Comparison of ENCODE assay signal across 5 fruit fly cellular contexts in genomic region chr3L:18106021-18106944, dm6.
A peak's percentile ranks its signal among the peaks of the same experiment; 100 is the strongest.
TF ChIP-seq lines count a peak whose summit lies in the region.

Gene CG13698 (minus strand): TSS chr3L:18106149.
Gene mRpS26 (plus strand): TSS chr3L:18106579.

TF ChIP-seq in whole organism, adult, 20 proteins besides CTCF, POLR2A, EP300 and RAD21 (continued from another document):
- peak; percentile 80 for TF ChIP-seq CG33017 (tag; optimal IDR thresholded peaks at IDR 0.05; lab: Kevin White, UChicago)

TF ChIP-seq in whole organism, embryonic, 481 proteins besides CTCF, POLR2A, EP300 and RAD21 (continued from another document and continues in another):
- no peak for TF ChIP-seq CG1792 (GFP tag; optimal IDR thresholded peaks at IDR 0.05; lab: Kevin White, UChicago)
- TF ChIP-seq sr (GFP tag; IDR thresholded peaks at IDR 0.05; lab: Robert Waterston, UW), result peak; percentile 70; the same call in 1 of the 3 replicates
- no peak for TF ChIP-seq CG7745 (tag; optimal IDR thresholded peaks at IDR 0.05; lab: Kevin White, UChicago)
- peak; percentile 78 for TF ChIP-seq CG8924 (tag; optimal IDR thresholded peaks at IDR 0.05; lab: Kevin White, UChicago)
- no peak for TF ChIP-seq CG31388 (GFP tag; optimal IDR thresholded peaks at IDR 0.05; lab: Kevin White, UChicago)
- TF ChIP-seq H2.0 (GFP tag; IDR thresholded peaks at IDR 0.05; lab: Robert Waterston, UW), result peak; percentile 35; the same call in 1 of the 2 replicates
- TF ChIP-seq CG2875 (GFP tag; optimal IDR thresholded peaks at IDR 0.05; lab: Kevin White, UChicago), result peak; percentile 15
- peak; percentile 56 for TF ChIP-seq HHEX (GFP tag; optimal IDR thresholded peaks at IDR 0.05; lab: Kevin White, UChicago)
- peak; percentile 52 for TF ChIP-seq chm (GFP tag; IDR thresholded peaks at IDR 0.05; lab: Robert Waterston, UW)
- peak; percentile 19 for TF ChIP-seq slou (GFP tag; optimal IDR thresholded peaks at IDR 0.05; lab: Kevin White, UChicago)
- TF ChIP-seq Ravus (GFP tag; IDR thresholded peaks at IDR 0.05; lab: Robert Waterston, UW), result no peak
- TF ChIP-seq CG7357 (GFP tag; IDR thresholded peaks at IDR 0.05; lab: Robert Waterston, UW), result no peak
- no peak for TF ChIP-seq cg (GFP tag; optimal IDR thresholded peaks at IDR 0.05; lab: Kevin White, UChicago)
- peak; percentile 72 for TF ChIP-seq CG4424 (GFP tag; optimal IDR thresholded peaks at IDR 0.05; lab: Kevin White, UChicago)
- TF ChIP-seq CG6689 (GFP tag; IDR thresholded peaks at IDR 0.05; lab: Robert Waterston, UW), result peak; percentile 58
- TF ChIP-seq exex (tag; optimal IDR thresholded peaks at IDR 0.05; lab: Kevin White, UChicago), result peak; percentile 27
- TF ChIP-seq nmo (GFP tag; optimal IDR thresholded peaks at IDR 0.05; lab: Kevin White, UChicago), result peak; percentile 82
- TF ChIP-seq NC2β (GFP tag; optimal IDR thresholded peaks at IDR 0.05; lab: Kevin White, UChicago), result no peak
- peak; percentile 47 for TF ChIP-seq nerfin-1 (tag; optimal IDR thresholded peaks at IDR 0.05; lab: Kevin White, UChicago)
- no peak for TF ChIP-seq hbn (GFP tag; IDR thresholded peaks at IDR 0.05; lab: Robert Waterston, UW; ENCODE audit: partially characterized antibody)
- TF ChIP-seq HLH3B (GFP tag; IDR thresholded peaks at IDR 0.05; lab: Robert Waterston, UW), result 0 out of 2 replicates have a peak, but pooled peaks have one; percentile 36
- no peak for TF ChIP-seq gt (GFP tag; IDR thresholded peaks at IDR 0.05; lab: Robert Waterston, UW)
- peak; percentile 94 for TF ChIP-seq Sry-β (GFP tag; optimal IDR thresholded peaks at IDR 0.05; lab: Kevin White, UChicago)
- no peak for TF ChIP-seq CG8765 (GFP tag; IDR thresholded peaks at IDR 0.05; lab: Robert Waterston, UW)
- TF ChIP-seq CG4328 (GFP tag; optimal IDR thresholded peaks at IDR 0.05; lab: Kevin White, UChicago), result peak; percentile 70
- TF ChIP-seq nau (GFP tag; optimal IDR thresholded peaks at IDR 0.05; lab: Kevin White, UChicago), result no peak
- peak; percentile 53 for TF ChIP-seq cwo (GFP tag; optimal IDR thresholded peaks at IDR 0.05; lab: Kevin White, UChicago)
- TF ChIP-seq CG11247 (GFP tag; IDR thresholded peaks at IDR 0.05; lab: Robert Waterston, UW), result 0 out of 2 replicates have a peak, but pooled peaks have one; percentile 57
- peak; percentile 77 for TF ChIP-seq CG9817 (tag; optimal IDR thresholded peaks at IDR 0.05; lab: Kevin White, UChicago)
- TF ChIP-seq D19B (GFP tag; optimal IDR thresholded peaks at IDR 0.05; lab: Kevin White, UChicago), result peak; percentile 58
- TF ChIP-seq vfl (GFP tag; optimal IDR thresholded peaks at IDR 0.05; lab: Kevin White, UChicago), result peak; percentile 37
- TF ChIP-seq CG30020 (tag; optimal IDR thresholded peaks at IDR 0.05; lab: Kevin White, UChicago), result peak; percentile 46

TF ChIP-seq in whole organism, prepupa, 60 proteins besides CTCF, POLR2A, EP300 and RAD21 (continued from another document and continues in another):
- TF ChIP-seq CG15336 (GFP tag; IDR thresholded peaks at IDR 0.05; lab: Robert Waterston, UW) (no peak), Ets21C (GFP tag; optimal IDR thresholded peaks at IDR 0.05; lab: Kevin White, UChicago) (peak; percentile 25), CG6808 (GFP tag; optimal IDR thresholded peaks at IDR 0.05; lab: Kevin White, UChicago) (peak; percentile 67), CG10669 (GFP tag; optimal IDR thresholded peaks at IDR 0.05; lab: Kevin White, UChicago) (peak; percentile 65), achi (GFP tag; optimal IDR thresholded peaks at IDR 0.05; lab: Kevin White, UChicago) (peak; percentile 67), net (GFP tag; optimal IDR thresholded peaks at IDR 0.05; lab: Kevin White, UChicago) (peak; percentile 1), CG6854 (GFP tag; optimal IDR thresholded peaks at IDR 0.05; lab: Kevin White, UChicago) (peak; percentile 3), salr (GFP tag; optimal IDR thresholded peaks at IDR 0.05; lab: Kevin White, UChicago) (peak in 1 of 2 experiments; percentile 17), CG16779 (tag; optimal IDR thresholded peaks at IDR 0.05; lab: Kevin White, UChicago) (no peak), CG11902 (GFP tag; optimal IDR thresholded peaks at IDR 0.05; lab: Kevin White, UChicago) (peak; percentile 46), topi (GFP tag; optimal IDR thresholded peaks at IDR 0.05; lab: Kevin White, UChicago) (peak; percentile 55), CG10631 (GFP tag; optimal IDR thresholded peaks at IDR 0.05; lab: Kevin White, UChicago) (peak; percentile 75), Hr38 (GFP tag; optimal IDR thresholded peaks at IDR 0.05; lab: Kevin White, UChicago) (no peak), CG3032 (tag; optimal IDR thresholded peaks at IDR 0.05; lab: Kevin White, UChicago) (peak; percentile 81), CG32006 (GFP tag; optimal IDR thresholded peaks at IDR 0.05; lab: Kevin White, UChicago) (peak; percentile 75), Sox102F (GFP tag; optimal IDR thresholded peaks at IDR 0.05; lab: Kevin White, UChicago) (no peak), vri (GFP tag; optimal IDR thresholded peaks at IDR 0.05; lab: Kevin White, UChicago) (peak; percentile 4), Lpt (GFP tag; optimal IDR thresholded peaks at IDR 0.05; lab: Kevin White, UChicago) (peak; percentile 12), svp (GFP tag; lab: Kevin White, UChicago) (no peak), CG9139 (GFP tag; optimal IDR thresholded peaks at IDR 0.05; lab: Kevin White, UChicago) (no peak), Smox (GFP tag; optimal IDR thresholded peaks at IDR 0.05; lab: Kevin White, UChicago) (peak; percentile 59), eg (GFP tag; IDR thresholded peaks at IDR 0.05; lab: Robert Waterston, UW) (peak; percentile 52; the same call in 2 of the 3 replicates), pdm3 (GFP tag; optimal IDR thresholded peaks at IDR 0.05; lab: Kevin White, UChicago) (peak; percentile 66), CG7368 (GFP tag; optimal IDR thresholded peaks at IDR 0.05; lab: Kevin White, UChicago) (peak; percentile 39), Ets96B (tag; optimal IDR thresholded peaks at IDR 0.05; lab: Kevin White, UChicago) (peak; percentile 64), CG31627 (GFP tag; optimal IDR thresholded peaks at IDR 0.05; lab: Kevin White, UChicago) (peak; percentile 62), CG6792 (GFP tag; optimal IDR thresholded peaks at IDR 0.05; lab: Kevin White, UChicago) (peak; percentile 49), Eip75B (GFP tag; optimal IDR thresholded peaks at IDR 0.05; lab: Kevin White, UChicago) (peak; percentile 50), Sox15 (GFP tag; optimal IDR thresholded peaks at IDR 0.05; lab: Kevin White, UChicago) (peak; percentile 58), CG6276 (GFP tag; optimal IDR thresholded peaks at IDR 0.05; lab: Kevin White, UChicago) (no peak), CG6163 (GFP tag; IDR thresholded peaks at IDR 0.05; lab: Robert Waterston, UW) (peak; percentile 18; the same call in 2 of the 3 replicates), CG1621 (tag; optimal IDR thresholded peaks at IDR 0.05; lab: Kevin White, UChicago) (no peak), cyc (GFP tag; optimal IDR thresholded peaks at IDR 0.05; lab: Kevin White, UChicago) (peak; percentile 42), CG11294 (GFP tag; IDR thresholded peaks at IDR 0.05; lab: Robert Waterston, UW) (peak; percentile 41; the same call in 1 of the 2 replicates)

TF ChIP-seq in whole organism, pupa, 21 proteins besides CTCF, POLR2A, EP300 and RAD21 (continued from another document):
- peak; percentile 71 for TF ChIP-seq CG8159 (tag; optimal IDR thresholded peaks at IDR 0.05; lab: Kevin White, UChicago)

TF ChIP-seq in whole organism, wandering third instar larva, 38 proteins besides CTCF, POLR2A, EP300 and RAD21 (continued from another document):
- TF ChIP-seq sage (GFP tag; optimal IDR thresholded peaks at IDR 0.05; lab: Kevin White, UChicago), result peak; percentile 20
- TF ChIP-seq N (GFP tag; optimal IDR thresholded peaks at IDR 0.05; lab: Kevin White, UChicago), result no peak
- peak; percentile 67 for TF ChIP-seq rgr (GFP tag; optimal IDR thresholded peaks at IDR 0.05; lab: Kevin White, UChicago)
- no peak for TF ChIP-seq pan (optimal IDR thresholded peaks at IDR 0.05; lab: Kevin White, UChicago)
- no peak for TF ChIP-seq CG32264 (GFP tag; optimal IDR thresholded peaks at IDR 0.05; lab: Kevin White, UChicago)
- no peak for TF ChIP-seq CrebA (GFP tag; optimal IDR thresholded peaks at IDR 0.05; lab: Kevin White, UChicago; ENCODE audit: borderline replicate concordance)
- TF ChIP-seq OdsH (GFP tag; optimal IDR thresholded peaks at IDR 0.05; lab: Kevin White, UChicago), result peak; percentile 52
- peak; percentile 41 for TF ChIP-seq Hnf4 (GFP tag; optimal IDR thresholded peaks at IDR 0.05; lab: Kevin White, UChicago)
- peak; percentile 58 for TF ChIP-seq br (GFP tag; optimal IDR thresholded peaks at IDR 0.05; lab: Kevin White, UChicago)
- peak; percentile 57 for TF ChIP-seq psq (GFP tag; optimal IDR thresholded peaks at IDR 0.05; lab: Kevin White, UChicago)
- TF ChIP-seq fru (GFP tag; optimal IDR thresholded peaks at IDR 0.05; lab: Kevin White, UChicago), result peak; percentile 95
- TF ChIP-seq Dfd (GFP tag; optimal IDR thresholded peaks at IDR 0.05; lab: Kevin White, UChicago), result no peak
- TF ChIP-seq ey (GFP tag; optimal IDR thresholded peaks at IDR 0.05; lab: Kevin White, UChicago), result peak; percentile 52
- peak; percentile 57 for TF ChIP-seq Hr83 (GFP tag; optimal IDR thresholded peaks at IDR 0.05; lab: Kevin White, UChicago; ENCODE audit: poor library complexity, severe bottlenecking)
- TF ChIP-seq brk (GFP tag; optimal IDR thresholded peaks at IDR 0.05; lab: Kevin White, UChicago), result no peak
- TF ChIP-seq GATAd (GFP tag; optimal IDR thresholded peaks at IDR 0.05; lab: Kevin White, UChicago), result peak; percentile 8
TF ChIP-seq in whole organism, wandering third instar larva: peak in this region for 21.
